Worm (Caenorhabditis elegans) whole organism, young adult: Measurements from ENCODE around the gene msp-81.
A peak's percentile ranks its signal among the peaks of the same experiment; 100 is the strongest.

Experiments used
- B0261.1 ChIP-seq: sonication (generic microtip); optimal IDR thresholded peaks from 2 replicates; lab custom pipeline; 2016; ENCODE audit warnings: mild to moderate bottlenecking, missing genetic modification characterization, moderate library complexity, missing compliant biosample characterization
- B0336.3 ChIP-seq: fragments of 200-800 bp; sonication (Bioruptor generic); IDR thresholded peaks from 2 replicates; pipeline ENCODE4 v1.3.6; 2022; ENCODE audit warnings: missing genetic modification characterization, missing compliant biosample characterization
- C06A6.2 ChIP-seq: fragments of 200-800 bp; sonication (Bioruptor generic); conservative IDR thresholded peaks from 2 replicates; pipeline ENCODE4 v1.3.6; 2022; ENCODE audit warnings: missing genetic modification characterization, missing compliant biosample characterization
- C17E4.6 ChIP-seq: fragments of 200-800 bp; sonication (Bioruptor generic); IDR thresholded peaks from 2 replicates; pipeline ENCODE4 v1.3.6; 2022; ENCODE audit warnings: missing genetic modification reagents, missing genetic modification characterization, missing compliant biosample characterization
- F10E7.11 ChIP-seq: sonication (generic microtip); optimal IDR thresholded peaks from 2 replicates; lab custom pipeline; 2017; ENCODE audit warnings: mild to moderate bottlenecking, missing genetic modification characterization, moderate library complexity, missing compliant biosample characterization
- F22D6.2 ChIP-seq: sonication (generic microtip); optimal IDR thresholded peaks from 2 replicates; lab custom pipeline; 2016; ENCODE audit warnings: mild to moderate bottlenecking, missing genetic modification characterization, missing compliant biosample characterization
- F33H1.4 ChIP-seq: fragments of 200-800 bp; sonication (Bioruptor generic); IDR thresholded peaks from 2 replicates; pipeline ENCODE4 v1.3.6; 2022; ENCODE audit warnings: missing genetic modification reagents, missing genetic modification characterization, missing compliant biosample characterization
- F39B2.1 ChIP-seq: fragments of 200-800 bp; sonication (Bioruptor generic); IDR thresholded peaks from 2 replicates; pipeline ENCODE4 v1.3.6; 2022; ENCODE audit warnings: missing genetic modification reagents, missing genetic modification characterization, missing compliant biosample characterization
- F49E8.2 ChIP-seq: sonication (generic microtip); optimal IDR thresholded peaks from 3 replicates; lab custom pipeline; 2017; ENCODE audit warnings: missing genetic modification characterization, mild to moderate bottlenecking, missing compliant biosample characterization, antibody characterized with exemption, moderate library complexity; ENCODE audit not compliant: insufficient read depth
- F55B11.4 ChIP-seq: sonication (generic microtip); optimal IDR thresholded peaks from 2 replicates; lab custom pipeline; 2016; ENCODE audit warnings: missing compliant biosample characterization, missing genetic modification characterization, borderline replicate concordance; ENCODE audit not compliant: insufficient read depth
- T26A5.8 ChIP-seq: sonication (generic microtip); optimal IDR thresholded peaks from 2 replicates; lab custom pipeline; 2016; ENCODE audit warnings: missing genetic modification characterization, missing compliant biosample characterization
- Y53G8AR.9 ChIP-seq: fragments of 200-800 bp; sonication (Bioruptor generic); conservative IDR thresholded peaks from 2 replicates; pipeline ENCODE4 v1.3.6; 2022; ENCODE audit warnings: missing genetic modification reagents, missing genetic modification characterization, missing compliant biosample characterization
- Y79H2A.3 ChIP-seq: fragments of 200-800 bp; sonication (Bioruptor generic); conservative IDR thresholded peaks from 2 replicates; pipeline ENCODE4 v1.3.6; 2022; ENCODE audit warnings: missing genetic modification reagents, missing genetic modification characterization, missing compliant biosample characterization
- aptf-2 ChIP-seq: fragments of 200-800 bp; sonication (Bioruptor generic); conservative IDR thresholded peaks from 2 replicates; pipeline ENCODE4 v1.3.6; 2022; ENCODE audit warnings: missing genetic modification reagents, missing genetic modification characterization, missing compliant biosample characterization
- attf-5 ChIP-seq: fragments of 200-800 bp; sonication (Bioruptor generic); optimal IDR thresholded peaks from 2 replicates; lab custom pipeline; 2018; ENCODE audit warnings: mild to moderate bottlenecking, missing genetic modification characterization, missing compliant biosample characterization
- bed-2 ChIP-seq: fragments of 200-800 bp; sonication (Bioruptor generic); IDR thresholded peaks from 2 replicates; pipeline ENCODE4 v1.3.6; 2022; ENCODE audit warnings: missing genetic modification reagents, missing genetic modification characterization, missing compliant biosample characterization
- ceh-40 ChIP-seq: fragments of 200-800 bp; sonication (Bioruptor generic); IDR thresholded peaks from 2 replicates; pipeline ENCODE4 v1.3.6; 2022; ENCODE audit warnings: missing genetic modification characterization, missing compliant biosample characterization
- ceh-79 ChIP-seq: sonication (generic microtip); optimal IDR thresholded peaks from 2 replicates; lab custom pipeline; 2017; ENCODE audit warnings: mild to moderate bottlenecking, missing genetic modification characterization, missing compliant biosample characterization
- die-1 ChIP-seq: sonication (generic microtip); optimal IDR thresholded peaks from 2 replicates; lab custom pipeline; 2016; ENCODE audit warnings: missing genotype, mild to moderate bottlenecking, missing genetic modification characterization, missing compliant biosample characterization
- dox-1 ChIP-seq: fragments of 200-800 bp; sonication (Bioruptor generic); IDR thresholded peaks from 2 replicates; pipeline ENCODE4 v1.3.6; 2022; ENCODE audit warnings: missing genetic modification reagents, missing genetic modification characterization, missing compliant biosample characterization
- dpl-1 ChIP-seq: fragments of 150-350 bp; optimal IDR thresholded peaks from 2 replicates; lab custom pipeline; 2014; ENCODE audit warnings: missing biosample characterization, missing genetic modification reagents, missing genetic modification characterization
- efl-1 ChIP-seq: fragments of 150-350 bp; optimal IDR thresholded peaks from 2 replicates; lab custom pipeline; 2014; ENCODE audit warnings: missing biosample characterization, missing genetic modification reagents, missing genetic modification characterization
- ekl-4 ChIP-seq: fragments of 200-800 bp; sonication (Bioruptor generic); IDR thresholded peaks from 2 replicates; pipeline ENCODE4 v1.3.6; 2022; ENCODE audit warnings: missing genetic modification reagents, missing genetic modification characterization, missing compliant biosample characterization
- him-1 ChIP-seq: sonication (generic microtip); optimal IDR thresholded peaks from 2 replicates; lab custom pipeline; 2016; ENCODE audit warnings: missing genotype, missing genetic modification reagents, missing genetic modification characterization, missing compliant biosample characterization
- hlh-12 ChIP-seq: sonication (generic microtip); optimal IDR thresholded peaks from 2 replicates; lab custom pipeline; 2016; ENCODE audit warnings: missing genetic modification characterization, missing compliant biosample characterization
- hrde-1 ChIP-seq: sonication (generic microtip); optimal IDR thresholded peaks from 2 replicates; lab custom pipeline; 2016; ENCODE audit warnings: missing genetic modification characterization, mild to moderate bottlenecking, missing compliant biosample characterization, moderate library complexity, missing genotype, missing genetic modification reagents, borderline replicate concordance
- hsf-1 ChIP-seq: fragments of 200-800 bp; sonication (Bioruptor generic); IDR thresholded peaks from 2 replicates; pipeline ENCODE4 v1.3.6; 2022; ENCODE audit warnings: missing genetic modification reagents, missing genetic modification characterization, missing compliant biosample characterization
- lag-1 ChIP-seq: fragments of 200-800 bp; sonication (Bioruptor generic); IDR thresholded peaks from 2 replicates; pipeline ENCODE4 v1.3.6; 2022; ENCODE audit warnings: missing genetic modification reagents, missing genetic modification characterization, missing compliant biosample characterization
- lin-54 ChIP-seq: fragments of 200-800 bp; sonication (Bioruptor generic); optimal IDR thresholded peaks from 2 replicates; lab custom pipeline; 2018; ENCODE audit warnings: mild to moderate bottlenecking, missing genetic modification characterization, missing compliant biosample characterization
- lir-1 ChIP-seq: fragments of 200-800 bp; sonication (Bioruptor generic); conservative IDR thresholded peaks from 2 replicates; pipeline ENCODE4 v1.3.6; 2022; ENCODE audit warnings: missing genetic modification reagents, missing genetic modification characterization, missing compliant biosample characterization
- madf-10 ChIP-seq: sonication (generic microtip); optimal IDR thresholded peaks from 2 replicates; lab custom pipeline; 2016; ENCODE audit warnings: mild to moderate bottlenecking, missing genetic modification characterization, missing compliant biosample characterization
- madf-3 ChIP-seq: fragments of 200-800 bp; sonication (Bioruptor generic); IDR thresholded peaks from 2 replicates; pipeline ENCODE4 v1.3.6; 2022; ENCODE audit warnings: missing genetic modification reagents, missing genetic modification characterization, missing compliant biosample characterization
- mcd-1 ChIP-seq: fragments of 200-800 bp; sonication (Bioruptor generic); IDR thresholded peaks from 2 replicates; pipeline ENCODE4 v1.3.6; 2022; ENCODE audit warnings: missing genetic modification reagents, missing genetic modification characterization, missing compliant biosample characterization
- nfya-2 ChIP-seq: fragments of 200-800 bp; sonication (Bioruptor generic); IDR thresholded peaks from 2 replicates; pipeline ENCODE4 v1.3.6; 2022; ENCODE audit warnings: missing genetic modification reagents, missing genetic modification characterization, missing compliant biosample characterization
- nhr-179 ChIP-seq: sonication (generic microtip); optimal IDR thresholded peaks from 2 replicates; lab custom pipeline; 2016; ENCODE audit warnings: mild to moderate bottlenecking, missing genetic modification characterization, missing compliant biosample characterization
- nhr-80 ChIP-seq: sonication (generic microtip); optimal IDR thresholded peaks from 2 replicates; lab custom pipeline; 2016; ENCODE audit warnings: missing genetic modification characterization, missing compliant biosample characterization
- pbrm-1 ChIP-seq: fragments of 200-800 bp; sonication (Bioruptor generic); IDR thresholded peaks from 2 replicates; pipeline ENCODE4 v1.3.6; 2022; ENCODE audit warnings: missing genetic modification reagents, missing genetic modification characterization, missing compliant biosample characterization
- rcor-1 ChIP-seq: fragments of 200-800 bp; sonication (Bioruptor generic); IDR thresholded peaks from 2 replicates; pipeline ENCODE4 v1.3.6; 2022; ENCODE audit warnings: missing genetic modification reagents, missing genetic modification characterization, missing compliant biosample characterization
- sea-2 ChIP-seq: fragments of 200-800 bp; sonication (Bioruptor generic); IDR thresholded peaks from 2 replicates; pipeline ENCODE4 v1.3.6; 2022; ENCODE audit warnings: missing genetic modification characterization, missing compliant biosample characterization
- snpc-1.1 ChIP-seq: sonication (generic microtip); optimal IDR thresholded peaks from 2 replicates; lab custom pipeline; 2017; ENCODE audit warnings: missing genetic modification characterization, mild to moderate bottlenecking, missing compliant biosample characterization, antibody characterized with exemption, moderate library complexity, missing genotype, missing genetic modification reagents; ENCODE audit not compliant: insufficient read depth
- snpc-1.3 ChIP-seq: sonication (generic microtip); optimal IDR thresholded peaks from 2 replicates; lab custom pipeline; 2017; ENCODE audit warnings: missing genetic modification characterization, mild to moderate bottlenecking, missing compliant biosample characterization, antibody characterized with exemption, moderate library complexity, missing genotype, missing genetic modification reagents; ENCODE audit not compliant: insufficient read depth
- snpc-3.4 ChIP-seq: sonication (generic microtip); optimal IDR thresholded peaks from 2 replicates; lab custom pipeline; 2017; ENCODE audit warnings: missing genetic modification characterization, mild to moderate bottlenecking, missing compliant biosample characterization, antibody characterized with exemption, moderate library complexity, missing genotype, missing genetic modification reagents
- snpc-4 ChIP-seq, 5 experiments: fragments of 150-350 bp in 1 of 5; sonication (generic microtip) in 4 of 5; optimal IDR thresholded peaks; 2 replicates each; lab custom pipeline; 2014 to 2018; ENCODE audit warnings: missing genetic modification characterization in 5 of 5, missing biosample characterization in 3 of 5, antibody characterized with exemption in 2 of 5, mild to moderate bottlenecking in 2 of 5, missing compliant biosample characterization in 2 of 5, missing genotype in 2 of 5, moderate library complexity in 2 of 5, missing genetic modification reagents in 1 of 5
- unc-130 ChIP-seq: sonication (generic microtip); optimal IDR thresholded peaks from 2 replicates; lab custom pipeline; 2016; ENCODE audit warnings: missing genetic modification reagents, missing genetic modification characterization, missing compliant biosample characterization
- zim-3 ChIP-seq: sonication (generic microtip); optimal IDR thresholded peaks from 2 replicates; lab custom pipeline; 2017; ENCODE audit warnings: mild to moderate bottlenecking, missing genetic modification characterization, moderate library complexity, missing compliant biosample characterization
- ztf-25 ChIP-seq: fragments of 200-800 bp; sonication (Bioruptor generic); IDR thresholded peaks from 2 replicates; pipeline ENCODE4 v1.3.6; 2022; ENCODE audit warnings: missing genetic modification reagents, missing genetic modification characterization, missing compliant biosample characterization
- ztf-3 ChIP-seq: fragments of 200-800 bp; sonication (Bioruptor generic); optimal IDR thresholded peaks from 2 replicates; lab custom pipeline; 2018; ENCODE audit warnings: mild to moderate bottlenecking, missing genetic modification characterization, missing compliant biosample characterization

msp-81 gene

DNA sequence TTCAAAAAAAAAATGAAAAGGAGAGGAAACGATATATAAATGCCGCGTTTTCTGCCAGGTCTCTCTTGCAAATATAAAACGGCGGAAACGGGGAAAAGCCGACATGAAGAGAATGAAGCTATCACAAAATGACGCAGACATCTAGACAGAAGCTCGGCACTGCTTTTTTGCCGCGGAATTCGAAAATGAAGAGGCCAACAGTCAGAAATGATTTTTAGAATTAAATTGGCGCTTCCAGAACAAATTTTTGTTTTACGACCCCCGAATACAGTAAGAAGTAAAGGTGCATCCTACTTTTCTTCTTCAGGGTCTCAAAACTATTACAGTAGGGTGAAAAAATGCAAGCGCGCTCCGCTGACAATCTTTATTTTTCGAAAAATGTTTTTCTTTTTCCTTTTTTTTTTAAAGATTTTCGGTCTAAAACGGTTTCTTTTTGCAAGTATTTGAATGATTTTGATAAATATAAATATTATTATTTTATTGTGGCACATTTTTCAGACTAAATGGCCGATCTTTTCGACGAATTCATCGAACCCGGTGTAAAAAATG lies 10.9 kb downstream of the msp-81 start, which contains the start of gene mtr-4:
Gene mtr-4 (plus strand): TSS at position 499 of the 549 bp plus-strand sequence.
- TF ChIP-seq snpc-3.4 (tag; lab: Kevin White, UChicago) (peak; percentile 27), madf-10 (tag; lab: Kevin White, UChicago) (no peak), mcd-1 (GFP tag; lab: Robert Waterston, UW) (peak; percentile 91), ztf-3 (no peak), dox-1 (peak; percentile 77; the same call in 1 of the 2 replicates), ceh-40 (GFP tag; lab: Robert Waterston, UW) (no peak), sea-2 (GFP tag; lab: Robert Waterston, UW) (no peak), nfya-2 (GFP tag; lab: Robert Waterston, UW) (no peak), zim-3 (tag; lab: Kevin White, UChicago) (no peak), hsf-1 (peak; percentile 72), F10E7.11 (tag; lab: Kevin White, UChicago) (no peak), hrde-1 (tag; lab: Kevin White, UChicago) (no peak), snpc-1.1 (no peak), lin-54 (GFP tag; lab: Kevin White, UChicago) (peak; percentile 62), lag-1 (no peak), dpl-1 (peak; percentile 45), Y79H2A.3 (no peak), ekl-4 (GFP tag; lab: Robert Waterston, UW) (peak; percentile 43; the same call in 1 of the 2 replicates), hlh-12 (tag; lab: Kevin White, UChicago) (no peak), F39B2.1 (GFP tag; lab: Robert Waterston, UW) (no peak), die-1 (no peak), efl-1 (GFP tag; lab: Kevin White, UChicago) (peak; percentile 74), rcor-1 (GFP tag; lab: Robert Waterston, UW) (peak; percentile 69), aptf-2 (GFP tag; lab: Robert Waterston, UW) (no peak), snpc-4 (GFP tag; optimal IDR thresholded peaks at IDR 0.05; lab: Kevin White, UChicago) (peak; percentile 64), snpc-4 (tag; optimal IDR thresholded peaks at IDR 0.05; lab: Kevin White, UChicago) (peak in 3 of 4 experiments; percentile 9 to 71 (median 69)), C06A6.2 (GFP tag; lab: Robert Waterston, UW) (no peak), B0261.1 (tag; lab: Kevin White, UChicago) (no peak), nhr-80 (tag; lab: Kevin White, UChicago) (peak; percentile 69), lir-1 (no peak), nhr-179 (tag; lab: Kevin White, UChicago) (no peak), madf-3 (GFP tag; lab: Robert Waterston, UW) (peak; percentile 64; the same call in 1 of the 2 replicates), T26A5.8 (tag; lab: Kevin White, UChicago) (no peak), unc-130 (GFP tag; lab: Kevin White, UChicago) (no peak), Y53G8AR.9 (GFP tag; lab: Robert Waterston, UW) (no peak), attf-5 (GFP tag; lab: Kevin White, UChicago) (peak; percentile 71), F55B11.4 (tag; lab: Kevin White, UChicago) (no peak), him-1 (tag; lab: Kevin White, UChicago) (no peak), ztf-25 (no peak), ceh-79 (no peak), F33H1.4 (peak; percentile 96), snpc-1.3 (peak; percentile 8), pbrm-1 (GFP tag; lab: Robert Waterston, UW) (peak; percentile 53; the same call in 1 of the 2 replicates), F22D6.2 (tag; lab: Kevin White, UChicago) (no peak), C17E4.6 (GFP tag; lab: Robert Waterston, UW) (peak; percentile 23; the same call in 1 of the 2 replicates), bed-2 (GFP tag; lab: Robert Waterston, UW) (no peak), F49E8.2 (peak; percentile 47), B0336.3 (GFP tag; lab: Robert Waterston, UW) (0 out of 2 replicates have a peak, but pooled peaks have one; percentile 34)
